In genomic region chr2L:23075357-23075988, dm6 we compare ENCODE assay signal across 1 fruit fly cellular context.
TF ChIP-seq lines count a peak whose summit lies in the region.

No protein-coding gene starts in this region.

TF ChIP-seq in whole organism, embryonic, 481 proteins besides CTCF, POLR2A, EP300 and RAD21 (continued from another document):
- TF ChIP-seq CG10543 (GFP tag; optimal IDR thresholded peaks at IDR 0.05; lab: Kevin White, UChicago) (no peak), bigmax (GFP tag; optimal IDR thresholded peaks at IDR 0.05; lab: Kevin White, UChicago) (no peak), Med (GFP tag; lab: Kevin White, UChicago) (no peak), CG1529 (GFP tag; optimal IDR thresholded peaks at IDR 0.05; lab: Kevin White, UChicago) (no peak), Lhr (GFP tag; optimal IDR thresholded peaks at IDR 0.05; lab: Kevin White, UChicago) (peak; percentile 50), row (GFP tag; IDR thresholded peaks at IDR 0.05; lab: Robert Waterston, UW) (peak; percentile 67), CG1792 (GFP tag; optimal IDR thresholded peaks at IDR 0.05; lab: Kevin White, UChicago) (no peak), zf30C (GFP tag; optimal IDR thresholded peaks at IDR 0.05; lab: Kevin White, UChicago) (no peak), sima (GFP tag; optimal IDR thresholded peaks at IDR 0.05; lab: Kevin White, UChicago) (no peak), tna (GFP tag; IDR thresholded peaks at IDR 0.05; lab: Robert Waterston, UW; ENCODE audit: partially characterized antibody) (no peak), Xrp1 (GFP tag; IDR thresholded peaks at IDR 0.05; lab: Robert Waterston, UW) (no peak), sob (GFP tag; IDR thresholded peaks at IDR 0.05; lab: Robert Waterston, UW) (no peak), CG11560 (tag; IDR thresholded peaks at IDR 0.05; lab: Robert Waterston, UW) (no peak), CG2678 (tag; optimal IDR thresholded peaks at IDR 0.05; lab: Kevin White, UChicago) (no peak), CG33213 (GFP tag; optimal IDR thresholded peaks at IDR 0.05; lab: Kevin White, UChicago) (no peak), grn (GFP tag; optimal IDR thresholded peaks at IDR 0.05; lab: Kevin White, UChicago) (no peak), MESR4 (GFP tag; optimal IDR thresholded peaks at IDR 0.05; lab: Kevin White, UChicago) (no peak), dimm (GFP tag; IDR thresholded peaks at IDR 0.05; lab: Robert Waterston, UW) (no peak), CG30020 (tag; optimal IDR thresholded peaks at IDR 0.05; lab: Kevin White, UChicago) (peak; percentile 97), CG7372 (GFP tag; IDR thresholded peaks at IDR 0.05; lab: Robert Waterston, UW) (no peak), Sry-β (GFP tag; optimal IDR thresholded peaks at IDR 0.05; lab: Kevin White, UChicago) (no peak), CG9797 (GFP tag; optimal IDR thresholded peaks at IDR 0.05; lab: Kevin White, UChicago) (no peak), CG11504 (tag; optimal IDR thresholded peaks at IDR 0.05; lab: Kevin White, UChicago) (no peak), ssp (GFP tag; IDR thresholded peaks at IDR 0.05; lab: Robert Waterston, UW) (peak; percentile 98), CG2202 (tag; optimal IDR thresholded peaks at IDR 0.05; lab: Kevin White, UChicago) (no peak), CG9932 (GFP tag; IDR thresholded peaks at IDR 0.05; lab: Robert Waterston, UW) (no peak)
